Fruit fly (Drosophila melanogaster) whole organism, wandering third instar larva: ENCODE measurements around the gene CG8206.
A peak's percentile ranks its signal among the peaks of the same experiment; 100 is the strongest.

ENCODE experiments used
- Abd-B ChIP-seq: fragments of >200 bp; optimal IDR thresholded peaks from 2 replicates; lab custom pipeline; 2017; ENCODE audit warnings: missing biosample characterization, missing genetic modification characterization
- CG32264 ChIP-seq: fragments of 200-800 bp; sonication (Bioruptor generic); optimal IDR thresholded peaks from 2 replicates; lab custom pipeline; 2016; ENCODE audit warnings: missing biosample characterization, missing genetic modification characterization
- CG9705 ChIP-seq: fragments of 200-800 bp; sonication (Bioruptor generic); optimal IDR thresholded peaks from 2 replicates; lab custom pipeline; 2018; ENCODE audit warnings: missing biosample characterization, mild to moderate bottlenecking, missing genetic modification characterization
- CrebA ChIP-seq: fragments of 200-800 bp; sonication (Bioruptor generic); optimal IDR thresholded peaks from 2 replicates; lab custom pipeline; 2016; ENCODE audit warnings: missing biosample characterization, mild to moderate bottlenecking, missing genetic modification characterization, borderline replicate concordance
- Dfd ChIP-seq: fragments of >200 bp; optimal IDR thresholded peaks from 2 replicates; lab custom pipeline; 2017; ENCODE audit warnings: missing biosample characterization, missing genetic modification characterization
- GATAd ChIP-seq: sonication (Bioruptor generic); optimal IDR thresholded peaks from 2 replicates; lab custom pipeline; 2016; ENCODE audit warnings: missing biosample characterization, missing genetic modification characterization
- HLH106 ChIP-seq: fragments of 200-800 bp; optimal IDR thresholded peaks from 3 replicates; lab custom pipeline; 2019; ENCODE audit warnings: missing biosample characterization, mild to moderate bottlenecking, missing genetic modification characterization, moderate library complexity
- Hnf4 ChIP-seq: fragments of 200-800 bp; sonication (Bioruptor generic); optimal IDR thresholded peaks from 2 replicates; lab custom pipeline; 2016; ENCODE audit warnings: missing biosample characterization, mild to moderate bottlenecking, missing genetic modification characterization
- Hr78 ChIP-seq: fragments of >200 bp; optimal IDR thresholded peaks from 2 replicates; lab custom pipeline; 2017; ENCODE audit warnings: missing biosample characterization, missing genetic modification characterization
- Hr83 ChIP-seq: fragments of 200-300 bp; sonication (Bioruptor generic); optimal IDR thresholded peaks from 2 replicates; lab custom pipeline; 2016; ENCODE audit warnings: missing biosample characterization, mild to moderate bottlenecking, missing genetic modification characterization, moderate library complexity; ENCODE audit not compliant: poor library complexity, severe bottlenecking
- Jra ChIP-seq: sonication (Bioruptor generic); optimal IDR thresholded peaks from 2 replicates; lab custom pipeline; 2016; ENCODE audit warnings: missing biosample characterization, missing genetic modification characterization
- Mio ChIP-seq: sonication (Bioruptor generic); optimal IDR thresholded peaks from 2 replicates; lab custom pipeline; 2016; ENCODE audit warnings: missing biosample characterization, missing genetic modification characterization
- Myc ChIP-seq: fragments of >200 bp; optimal IDR thresholded peaks from 2 replicates; lab custom pipeline; 2017
- Rel ChIP-seq, 2 experiments: fragments of 200-800 bp; sonication (Bioruptor generic) in 1 of 2; optimal IDR thresholded peaks; 2 replicates in 1 of 2; 3 replicates in 1 of 2; lab custom pipeline; 2016 to 2019; ENCODE audit warnings: mild to moderate bottlenecking in 2 of 2, missing biosample characterization in 2 of 2, missing genetic modification characterization in 2 of 2, moderate library complexity in 1 of 2
- Sp1 ChIP-seq: fragments of 200-800 bp; sonication (Bioruptor generic); optimal IDR thresholded peaks from 3 replicates; lab custom pipeline; 2019; ENCODE audit warnings: missing biosample characterization, mild to moderate bottlenecking, missing genetic modification characterization, moderate library complexity
- Vsx2 ChIP-seq: fragments of 200-300, 225-300 bp; sonication (Bioruptor generic); optimal IDR thresholded peaks from 2 replicates; lab custom pipeline; 2018; ENCODE audit warnings: missing biosample characterization, missing genetic modification characterization; ENCODE audit not compliant: partially characterized antibody
- brk ChIP-seq: fragments of 200-800 bp; sonication (Bioruptor generic); optimal IDR thresholded peaks from 2 replicates; lab custom pipeline; 2016; ENCODE audit warnings: missing biosample characterization, mild to moderate bottlenecking, missing genetic modification characterization
- dl ChIP-seq, 2 experiments: fragments of 175-275, 200-275 bp in 1 of 2; fragments of 200-275 bp in 1 of 2; sonication (Bioruptor generic); optimal IDR thresholded peaks; lab custom pipeline; 2018; ENCODE audit warnings: mild to moderate bottlenecking in 2 of 2, missing biosample characterization in 2 of 2, missing genetic modification characterization in 2 of 2, moderate library complexity in 2 of 2; ENCODE audit not compliant: partially characterized antibody in 2 of 2, insufficient read depth in 1 of 2
- dmrt93B ChIP-seq: fragments of 200-800 bp; sonication (Bioruptor generic); optimal IDR thresholded peaks from 2 replicates; lab custom pipeline; 2018; ENCODE audit warnings: missing biosample characterization, mild to moderate bottlenecking, missing genetic modification characterization
- dsf ChIP-seq: sonication (Bioruptor generic); optimal IDR thresholded peaks from 2 replicates; lab custom pipeline; 2016; ENCODE audit warnings: missing biosample characterization, missing genetic modification characterization, borderline replicate concordance
- ey ChIP-seq: fragments of 200-800 bp; sonication (Bioruptor generic); optimal IDR thresholded peaks from 2 replicates; lab custom pipeline; 2016; ENCODE audit warnings: missing biosample characterization, missing genetic modification characterization
- foxo ChIP-seq, 2 experiments: fragments of 200-800 bp; sonication (Bioruptor generic); optimal IDR thresholded peaks; 2 replicates in 1 of 2; 3 replicates in 1 of 2; lab custom pipeline; 2016 to 2017; ENCODE audit warnings: missing biosample characterization in 2 of 2, missing genetic modification characterization in 2 of 2
- fru ChIP-seq: fragments of 200-800 bp; sonication (Bioruptor generic); optimal IDR thresholded peaks from 3 replicates; lab custom pipeline; 2016; ENCODE audit warnings: missing biosample characterization, mild to moderate bottlenecking, missing genetic modification characterization
- h ChIP-seq: fragments of 200-800 bp; sonication (Bioruptor generic); optimal IDR thresholded peaks from 3 replicates; lab custom pipeline; 2016; ENCODE audit warnings: missing biosample characterization, mild to moderate bottlenecking, missing genetic modification characterization
- lola ChIP-seq: fragments of >200 bp; optimal IDR thresholded peaks from 2 replicates; lab custom pipeline; 2017; ENCODE audit warnings: missing biosample characterization, missing genetic modification characterization
- pan ChIP-seq: fragments of >200 bp; optimal IDR thresholded peaks from 2 replicates; lab custom pipeline; 2017
- psq ChIP-seq: fragments of 200-800 bp; sonication (Bioruptor generic); optimal IDR thresholded peaks from 3 replicates; lab custom pipeline; 2017; ENCODE audit warnings: missing biosample characterization, mild to moderate bottlenecking, missing genetic modification characterization, moderate library complexity
- sage ChIP-seq: fragments of 200-800 bp; sonication (Bioruptor generic); optimal IDR thresholded peaks from 2 replicates; lab custom pipeline; 2016; ENCODE audit warnings: missing biosample characterization, mild to moderate bottlenecking, missing genetic modification characterization
- sv ChIP-seq: fragments of 200-800 bp; sonication (Bioruptor generic); optimal IDR thresholded peaks from 3 replicates; lab custom pipeline; 2016; ENCODE audit warnings: missing biosample characterization, missing genetic modification characterization
- tai ChIP-seq: sonication (Bioruptor generic); optimal IDR thresholded peaks from 2 replicates; lab custom pipeline; 2016; ENCODE audit warnings: missing biosample characterization, missing genetic modification characterization
- woc ChIP-seq: sonication (Bioruptor generic); optimal IDR thresholded peaks from 2 replicates; lab custom pipeline; 2016; ENCODE audit warnings: missing biosample characterization, mild to moderate bottlenecking, missing genetic modification characterization

Gene CG8206

DNA sequence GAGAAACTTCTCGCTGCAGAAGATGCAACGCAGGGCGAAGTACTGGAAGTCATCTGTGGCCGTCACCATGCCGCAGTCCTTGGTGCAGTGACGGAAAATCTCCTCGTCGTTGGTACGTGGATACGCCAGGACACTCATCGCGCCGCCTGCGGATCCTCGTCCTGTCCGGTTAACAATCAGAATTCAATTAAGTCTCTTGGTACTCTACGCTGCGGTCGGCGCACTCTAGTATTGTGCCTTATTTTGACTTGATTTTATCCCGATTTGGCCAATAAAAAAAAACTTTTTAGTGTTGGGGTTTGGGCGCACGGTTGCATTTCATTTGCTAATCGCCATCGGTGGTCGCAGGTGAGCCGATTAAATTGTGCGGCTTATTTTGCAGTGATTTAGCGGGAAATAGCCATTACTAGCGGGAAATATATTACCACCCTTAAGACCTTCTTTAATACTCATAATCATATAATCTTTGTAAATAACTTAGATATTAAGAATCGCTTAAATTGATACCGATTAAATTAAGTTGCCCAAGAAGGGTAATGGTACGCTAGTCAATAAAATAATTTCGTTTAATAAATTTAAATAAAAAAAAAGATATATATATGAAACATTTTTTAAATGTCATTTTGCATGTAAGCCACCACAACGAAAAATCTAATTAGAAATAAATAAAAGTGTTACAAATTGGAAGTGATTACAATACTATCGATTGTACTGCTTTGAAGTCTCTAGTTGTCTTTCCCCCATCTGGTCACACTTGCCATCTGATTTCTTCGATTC, 7.1 kb downstream of the CG8206 start, which contains the start of the genes CG8944 and CCT6:
Gene CG8944, minus strand, starts transcription at position 327 of the 777 bp plus-strand sequence.
Gene CCT6, plus strand, starts transcription at position 744 of the 777 bp plus-strand sequence.
- TF ChIP-seq dmrt93B (GFP tag; lab: Kevin White, UChicago) (no peak), foxo (GFP tag; optimal IDR thresholded peaks at IDR 0.05; lab: Kevin White, UChicago) (no peak), dsf (GFP tag; lab: Kevin White, UChicago) (no peak), woc (peak; percentile 16), fru (no peak), brk (GFP tag; lab: Kevin White, UChicago) (no peak), Myc (lab: Kevin White, UChicago) (peak; percentile 74), HLH106 (peak; percentile 21), CG32264 (GFP tag; lab: Kevin White, UChicago) (no peak), tai (GFP tag; lab: Kevin White, UChicago) (no peak), Vsx2 (GFP tag; lab: Kevin White, UChicago) (no peak), Abd-B (GFP tag; lab: Kevin White, UChicago) (no peak), Mio (no peak), Hr78 (no peak), CG9705 (GFP tag; lab: Kevin White, UChicago) (no peak), Hnf4 (GFP tag; lab: Kevin White, UChicago) (no peak), CrebA (no peak), Hr83 (GFP tag; lab: Kevin White, UChicago) (no peak), lola (GFP tag; lab: Kevin White, UChicago) (no peak), psq (GFP tag; lab: Kevin White, UChicago) (peak; percentile 18), Sp1 (GFP tag; lab: Kevin White, UChicago) (peak; percentile 4), GATAd (GFP tag; lab: Kevin White, UChicago) (no peak), Rel (GFP tag; optimal IDR thresholded peaks at IDR 0.05; lab: Kevin White, UChicago) (no peak), Rel (tag; optimal IDR thresholded peaks at IDR 0.05; lab: Kevin White, UChicago) (peak; percentile 11)

DNA sequence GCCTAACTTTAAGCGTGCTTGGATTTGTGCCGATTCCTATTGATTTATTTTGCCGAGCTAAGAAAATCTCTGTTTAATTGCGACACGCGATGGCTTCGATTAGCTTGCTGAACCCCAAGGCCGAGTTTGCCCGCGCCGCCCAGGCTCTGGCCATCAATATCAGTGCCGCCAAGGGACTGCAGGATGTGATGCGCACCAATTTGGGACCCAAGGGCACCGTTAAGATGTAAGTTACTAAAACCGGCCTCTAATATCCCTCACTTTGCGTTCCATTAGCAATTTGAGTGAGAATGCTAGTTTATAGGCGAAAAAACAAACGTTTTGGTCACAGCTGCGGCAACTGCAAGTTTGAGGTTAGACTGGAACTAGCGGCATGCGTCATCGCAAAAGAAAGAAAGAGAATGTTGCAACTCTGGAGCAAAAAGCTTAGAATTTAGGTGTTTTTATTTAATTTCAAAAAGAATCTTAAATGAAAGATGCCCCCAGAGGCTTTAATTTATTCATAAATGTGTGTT, 7.7 kb downstream of the CG8206 start:
- peak; percentile 68 for TF ChIP-seq Jra
- no peak for TF ChIP-seq h

DNA sequence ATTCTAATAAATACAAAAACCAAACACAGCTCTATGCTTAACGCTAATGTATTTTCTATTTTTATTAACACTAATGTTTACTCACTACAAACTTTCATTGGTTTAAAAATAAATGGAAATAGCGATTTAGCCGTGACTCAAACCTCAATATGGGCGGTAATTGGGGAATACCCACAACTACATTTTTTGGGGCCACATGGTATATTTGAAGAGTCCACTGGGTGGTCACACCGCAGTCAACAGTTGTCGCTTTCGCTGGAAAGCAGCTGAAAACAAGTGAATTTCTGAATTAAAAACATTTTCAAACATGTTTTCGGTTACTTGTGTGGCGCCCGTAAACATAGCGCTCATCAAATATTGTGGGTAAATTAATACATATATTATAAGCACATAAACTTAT, 9.9 kb downstream of the CG8206 start, which contains the start of gene Mvd:
Gene Mvd, plus strand, starts transcription at position 222 of the 400 bp plus-strand sequence.
- no peak for TF ChIP-seq psq (GFP tag; lab: Kevin White, UChicago)
- no peak for TF ChIP-seq Rel (GFP tag; optimal IDR thresholded peaks at IDR 0.05; lab: Kevin White, UChicago)
- peak; percentile 99 for TF ChIP-seq Rel (tag; optimal IDR thresholded peaks at IDR 0.05; lab: Kevin White, UChicago)

DNA sequence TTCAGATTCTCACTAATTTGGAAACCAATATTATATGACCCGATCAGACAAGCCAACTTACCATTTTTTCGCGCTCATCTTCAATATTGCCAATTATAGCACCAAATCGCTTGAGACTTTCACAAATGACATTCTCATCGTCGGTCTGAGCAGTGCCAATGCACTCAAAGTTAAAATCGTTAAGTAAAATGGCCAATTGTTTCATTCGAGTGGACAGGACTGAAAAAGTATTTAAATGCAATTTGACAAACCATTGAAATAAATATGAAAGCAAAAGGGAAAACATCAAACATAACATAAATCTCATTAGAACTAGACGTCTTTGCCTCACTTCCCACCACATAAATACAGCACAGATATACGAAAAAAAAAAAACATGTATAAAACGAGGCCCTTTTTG, 17.0 kb downstream of the CG8206 start, which contains the start of gene CG8260:
Gene CG8260, plus strand, starts transcription at position 301 of the 400 bp plus-strand sequence.
- TF ChIP-seq sv (GFP tag; lab: Kevin White, UChicago) (no peak), foxo (GFP tag; optimal IDR thresholded peaks at IDR 0.05; lab: Kevin White, UChicago) (no peak), sage (GFP tag; lab: Kevin White, UChicago) (no peak), Dfd (GFP tag; lab: Kevin White, UChicago) (no peak), ey (GFP tag; lab: Kevin White, UChicago) (no peak), dl (GFP tag; optimal IDR thresholded peaks at IDR 0.05; lab: Kevin White, UChicago; ENCODE audit: insufficient read depth in 1 of 2, partially characterized antibody in 2 of 2) (no peak), pan (no peak), CrebA (no peak), HLH106 (no peak), Hr83 (GFP tag; lab: Kevin White, UChicago) (no peak)
